Worm (Caenorhabditis elegans) whole organism, young adult: ENCODE data around the gene T10G3.2.

ENCODE experiments used
- B0336.3 ChIP-seq: fragments of 200-800 bp; sonication (Bioruptor generic); IDR thresholded peaks from 2 replicates; pipeline ENCODE4 v1.3.6; 2022; ENCODE audit warnings: missing genetic modification characterization, missing compliant biosample characterization
- C17E4.6 ChIP-seq: fragments of 200-800 bp; sonication (Bioruptor generic); IDR thresholded peaks from 2 replicates; pipeline ENCODE4 v1.3.6; 2022; ENCODE audit warnings: missing genetic modification reagents, missing genetic modification characterization, missing compliant biosample characterization
- D2030.7 ChIP-seq: fragments of 200-800 bp; sonication (Bioruptor generic); IDR thresholded peaks from 2 replicates; pipeline ENCODE4 v1.3.6; 2022; ENCODE audit warnings: missing genetic modification reagents, missing genetic modification characterization, missing compliant biosample characterization
- F10E7.11 ChIP-seq: sonication (generic microtip); optimal IDR thresholded peaks from 2 replicates; lab custom pipeline; 2017; ENCODE audit warnings: mild to moderate bottlenecking, missing genetic modification characterization, moderate library complexity, missing compliant biosample characterization
- F22D6.2 ChIP-seq: sonication (generic microtip); optimal IDR thresholded peaks from 2 replicates; lab custom pipeline; 2016; ENCODE audit warnings: mild to moderate bottlenecking, missing genetic modification characterization, missing compliant biosample characterization
- F33H1.4 ChIP-seq: fragments of 200-800 bp; sonication (Bioruptor generic); IDR thresholded peaks from 2 replicates; pipeline ENCODE4 v1.3.6; 2022; ENCODE audit warnings: missing genetic modification reagents, missing genetic modification characterization, missing compliant biosample characterization
- F39B2.1 ChIP-seq: fragments of 200-800 bp; sonication (Bioruptor generic); IDR thresholded peaks from 2 replicates; pipeline ENCODE4 v1.3.6; 2022; ENCODE audit warnings: missing genetic modification reagents, missing genetic modification characterization, missing compliant biosample characterization
- F57C9.4 ChIP-seq: sonication (generic microtip); optimal IDR thresholded peaks from 2 replicates; lab custom pipeline; 2017; ENCODE audit warnings: mild to moderate bottlenecking, missing genetic modification characterization, missing compliant biosample characterization
- T26A5.8 ChIP-seq: sonication (generic microtip); optimal IDR thresholded peaks from 2 replicates; lab custom pipeline; 2016; ENCODE audit warnings: missing genetic modification characterization, missing compliant biosample characterization
- Y56A3A.18 ChIP-seq: fragments of 200-800 bp; sonication (Bioruptor generic); IDR thresholded peaks from 2 replicates; pipeline ENCODE4 v1.3.6; 2022; ENCODE audit warnings: missing genetic modification reagents, missing genetic modification characterization, missing compliant biosample characterization
- Y67H2A.10 ChIP-seq: fragments of 200-800 bp; sonication (Bioruptor generic); conservative IDR thresholded peaks from 2 replicates; pipeline ENCODE4 v1.3.6; 2022; ENCODE audit warnings: missing genetic modification reagents, missing genetic modification characterization, missing compliant biosample characterization
- Y79H2A.3 ChIP-seq: fragments of 200-800 bp; sonication (Bioruptor generic); conservative IDR thresholded peaks from 2 replicates; pipeline ENCODE4 v1.3.6; 2022; ENCODE audit warnings: missing genetic modification reagents, missing genetic modification characterization, missing compliant biosample characterization
- ZK185.1 ChIP-seq: sonication (generic microtip); optimal IDR thresholded peaks from 2 replicates; lab custom pipeline; 2016; ENCODE audit warnings: mild to moderate bottlenecking, missing genetic modification characterization, missing compliant biosample characterization; ENCODE audit not compliant: poor library complexity, severe bottlenecking
- aptf-2 ChIP-seq: fragments of 200-800 bp; sonication (Bioruptor generic); conservative IDR thresholded peaks from 2 replicates; pipeline ENCODE4 v1.3.6; 2022; ENCODE audit warnings: missing genetic modification reagents, missing genetic modification characterization, missing compliant biosample characterization
- athp-1 ChIP-seq: sonication (generic microtip); optimal IDR thresholded peaks from 2 replicates; lab custom pipeline; 2017; ENCODE audit warnings: mild to moderate bottlenecking, missing genetic modification characterization, missing compliant biosample characterization
- attf-3 ChIP-seq: fragments of 200-800 bp; sonication (Bioruptor generic); conservative IDR thresholded peaks from 2 replicates; pipeline ENCODE4 v1.3.6; 2022; ENCODE audit warnings: missing genetic modification reagents, missing genetic modification characterization, missing compliant biosample characterization
- attf-6 ChIP-seq: fragments of 200-800 bp; sonication (Bioruptor generic); IDR thresholded peaks from 2 replicates; pipeline ENCODE4 v1.3.6; 2022; ENCODE audit warnings: missing genetic modification reagents, missing genetic modification characterization, missing compliant biosample characterization
- bed-2 ChIP-seq: fragments of 200-800 bp; sonication (Bioruptor generic); IDR thresholded peaks from 2 replicates; pipeline ENCODE4 v1.3.6; 2022; ENCODE audit warnings: missing genetic modification reagents, missing genetic modification characterization, missing compliant biosample characterization
- ccch-3 ChIP-seq: fragments of 200-800 bp; sonication (Bioruptor generic); optimal IDR thresholded peaks from 2 replicates; lab custom pipeline; 2018; ENCODE audit warnings: mild to moderate bottlenecking, missing genetic modification characterization, missing compliant biosample characterization
- ceh-27 ChIP-seq: fragments of 200-800 bp; sonication (Bioruptor generic); optimal IDR thresholded peaks from 2 replicates; lab custom pipeline; 2018; ENCODE audit warnings: mild to moderate bottlenecking, missing genetic modification characterization, moderate library complexity, missing compliant biosample characterization
- ceh-40 ChIP-seq: fragments of 200-800 bp; sonication (Bioruptor generic); IDR thresholded peaks from 2 replicates; pipeline ENCODE4 v1.3.6; 2022; ENCODE audit warnings: missing genetic modification characterization, missing compliant biosample characterization
- ceh-58 ChIP-seq: fragments of 200-800 bp; sonication (Bioruptor generic); IDR thresholded peaks from 2 replicates; pipeline ENCODE4 v1.3.6; 2022; ENCODE audit warnings: missing genetic modification characterization, missing compliant biosample characterization
- chd-7 ChIP-seq: sonication (generic microtip); optimal IDR thresholded peaks from 2 replicates; lab custom pipeline; 2016; ENCODE audit warnings: mild to moderate bottlenecking, missing genetic modification characterization, moderate library complexity, missing compliant biosample characterization
- ets-4 ChIP-seq: fragments of 200-800 bp; sonication (Bioruptor generic); optimal IDR thresholded peaks from 2 replicates; lab custom pipeline; 2018; ENCODE audit warnings: mild to moderate bottlenecking, missing genetic modification characterization, missing compliant biosample characterization
- fkh-3 ChIP-seq: sonication (generic microtip); optimal IDR thresholded peaks from 2 replicates; lab custom pipeline; 2016; ENCODE audit warnings: mild to moderate bottlenecking, missing genetic modification characterization, missing compliant biosample characterization
- hmg-1.2 ChIP-seq: fragments of 200-800 bp; sonication (Bioruptor generic); IDR thresholded peaks from 2 replicates; pipeline ENCODE4 v1.3.6; 2022; ENCODE audit warnings: missing genetic modification reagents, missing genetic modification characterization, missing compliant biosample characterization
- hmg-20 ChIP-seq: fragments of 200-800 bp; sonication (Bioruptor generic); IDR thresholded peaks from 2 replicates; pipeline ENCODE4 v1.3.6; 2022; ENCODE audit warnings: missing genetic modification reagents, missing genetic modification characterization, missing compliant biosample characterization
- hrde-1 ChIP-seq: sonication (generic microtip); optimal IDR thresholded peaks from 2 replicates; lab custom pipeline; 2016; ENCODE audit warnings: missing genetic modification characterization, mild to moderate bottlenecking, missing compliant biosample characterization, moderate library complexity, missing genotype, missing genetic modification reagents, borderline replicate concordance
- let-526 ChIP-seq: fragments of 200-800 bp; sonication (Bioruptor generic); IDR thresholded peaks from 2 replicates; pipeline ENCODE4 v1.3.6; 2022; ENCODE audit warnings: missing genetic modification reagents, missing genetic modification characterization, missing compliant biosample characterization
- let-607 ChIP-seq, 2 experiments: fragments of 200-800 bp in 1 of 2; sonication (Bioruptor generic) in 1 of 2; sonication (generic microtip) in 1 of 2; optimal IDR thresholded peaks; 2 replicates each; lab custom pipeline; 2016 to 2018; ENCODE audit warnings: mild to moderate bottlenecking in 2 of 2, missing compliant biosample characterization in 2 of 2, missing genetic modification characterization in 2 of 2, moderate library complexity in 2 of 2, missing genotype in 1 of 2
- lin-35 ChIP-seq, 3 experiments: fragments of 150-350 bp in 2 of 3; sonication (generic microtip) in 1 of 3; optimal IDR thresholded peaks; 2 replicates each; lab custom pipeline; 2014 to 2018; ENCODE audit warnings: missing biosample characterization in 3 of 3, missing genetic modification characterization in 3 of 3, missing genetic modification reagents in 3 of 3
- lir-1 ChIP-seq: fragments of 200-800 bp; sonication (Bioruptor generic); conservative IDR thresholded peaks from 2 replicates; pipeline ENCODE4 v1.3.6; 2022; ENCODE audit warnings: missing genetic modification reagents, missing genetic modification characterization, missing compliant biosample characterization
- lsl-1 ChIP-seq: fragments of 200-800 bp; sonication (Bioruptor generic); optimal IDR thresholded peaks from 2 replicates; lab custom pipeline; 2018; ENCODE audit warnings: mild to moderate bottlenecking, missing genetic modification characterization, moderate library complexity, missing compliant biosample characterization
- madf-10 ChIP-seq: sonication (generic microtip); optimal IDR thresholded peaks from 2 replicates; lab custom pipeline; 2016; ENCODE audit warnings: mild to moderate bottlenecking, missing genetic modification characterization, missing compliant biosample characterization
- mel-28 ChIP-seq: sonication (generic microtip); optimal IDR thresholded peaks from 2 replicates; lab custom pipeline; 2016; ENCODE audit warnings: borderline replicate concordance, mild to moderate bottlenecking, missing genetic modification characterization, missing compliant biosample characterization
- nhr-120 ChIP-seq: fragments of 200-800 bp; sonication (Bioruptor generic); IDR thresholded peaks from 2 replicates; pipeline ENCODE4 v1.3.6; 2022; ENCODE audit warnings: missing genetic modification characterization, missing compliant biosample characterization
- pbrm-1 ChIP-seq: fragments of 200-800 bp; sonication (Bioruptor generic); IDR thresholded peaks from 2 replicates; pipeline ENCODE4 v1.3.6; 2022; ENCODE audit warnings: missing genetic modification reagents, missing genetic modification characterization, missing compliant biosample characterization
- sdz-38 ChIP-seq: sonication (generic microtip); optimal IDR thresholded peaks from 2 replicates; lab custom pipeline; 2016; ENCODE audit warnings: missing genotype, missing genetic modification characterization, missing compliant biosample characterization
- snpc-4 ChIP-seq, 5 experiments: fragments of 150-350 bp in 1 of 5; sonication (generic microtip) in 4 of 5; optimal IDR thresholded peaks; 2 replicates each; lab custom pipeline; 2014 to 2018; ENCODE audit warnings: missing genetic modification characterization in 5 of 5, missing biosample characterization in 3 of 5, antibody characterized with exemption in 2 of 5, mild to moderate bottlenecking in 2 of 5, missing compliant biosample characterization in 2 of 5, missing genotype in 2 of 5, moderate library complexity in 2 of 5, missing genetic modification reagents in 1 of 5
- somi-1 ChIP-seq: fragments of 200-800 bp; sonication (Bioruptor generic); optimal IDR thresholded peaks from 2 replicates; lab custom pipeline; 2018; ENCODE audit warnings: mild to moderate bottlenecking, missing genetic modification characterization, missing compliant biosample characterization
- tlf-1 ChIP-seq: fragments of 200-800 bp; sonication (Bioruptor generic); optimal IDR thresholded peaks from 2 replicates; lab custom pipeline; 2018; ENCODE audit warnings: mild to moderate bottlenecking, missing genetic modification characterization, missing compliant biosample characterization
- ztf-18 ChIP-seq: sonication (generic microtip); optimal IDR thresholded peaks from 2 replicates; lab custom pipeline; 2016; ENCODE audit warnings: missing genotype, mild to moderate bottlenecking, missing genetic modification characterization, missing compliant biosample characterization
- ztf-22 ChIP-seq: fragments of 200-800 bp; sonication (Bioruptor generic); optimal IDR thresholded peaks from 2 replicates; lab custom pipeline; 2018; ENCODE audit warnings: mild to moderate bottlenecking, missing genetic modification characterization, moderate library complexity, missing compliant biosample characterization
- ztf-25 ChIP-seq: fragments of 200-800 bp; sonication (Bioruptor generic); IDR thresholded peaks from 2 replicates; pipeline ENCODE4 v1.3.6; 2022; ENCODE audit warnings: missing genetic modification reagents, missing genetic modification characterization, missing compliant biosample characterization
- ztf-26 ChIP-seq: sonication (generic microtip); optimal IDR thresholded peaks from 2 replicates; lab custom pipeline; 2017; ENCODE audit warnings: missing genetic modification characterization, missing compliant biosample characterization
- ztf-6 ChIP-seq: fragments of 200-800 bp; sonication (Bioruptor generic); IDR thresholded peaks from 2 replicates; pipeline ENCODE4 v1.3.6; 2022; ENCODE audit warnings: missing genetic modification reagents, missing genetic modification characterization, missing compliant biosample characterization

Gene T10G3.2

DNA sequence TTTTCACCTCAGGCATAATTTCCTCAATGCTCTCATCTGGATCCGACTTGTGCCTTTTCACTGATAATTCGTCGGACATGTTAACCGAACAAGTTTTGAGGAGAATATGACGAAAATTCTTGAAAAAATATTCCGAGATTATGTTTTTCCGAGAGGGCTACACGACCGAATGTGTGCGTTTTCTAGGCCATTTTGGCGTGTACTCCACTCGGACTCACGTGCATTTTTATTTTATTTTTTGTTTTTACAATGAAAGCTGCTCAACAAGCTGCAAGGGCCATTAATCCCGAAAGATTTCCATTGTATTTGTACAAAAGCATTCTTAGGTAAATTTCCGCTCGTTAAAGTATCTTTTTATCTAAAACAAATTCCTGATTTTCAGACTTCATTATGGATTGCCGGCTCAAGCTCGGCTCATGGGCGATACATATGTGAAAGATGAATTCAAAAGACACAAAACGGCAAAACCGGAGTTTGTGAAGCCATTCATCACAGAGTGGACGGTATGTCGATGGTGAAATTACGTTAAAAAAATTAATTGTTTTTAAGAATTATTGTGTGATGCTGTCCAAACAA is 11.4 kb downstream of the T10G3.2 start, which contains the start of the genes F25H9.6 and F25H9.7 (continued):
- peak in 1 of 2 experiments; percentile 71 for TF ChIP-seq let-607 (tag; optimal IDR thresholded peaks at IDR 0.05; lab: Kevin White, UChicago)
- 0 out of 2 replicates have a peak, but pooled peaks have one; percentile 58 for TF ChIP-seq nhr-120 (GFP tag; lab: Robert Waterston, UW)
- peak; percentile 24 for TF ChIP-seq F57C9.4 (tag; lab: Kevin White, UChicago)
- TF ChIP-seq somi-1 (GFP tag; lab: Kevin White, UChicago) = peak; percentile 53
- TF ChIP-seq C17E4.6 (GFP tag; lab: Robert Waterston, UW) = peak; percentile 24; the same call in 1 of the 2 replicates
- TF ChIP-seq F33H1.4 (GFP tag; lab: Robert Waterston, UW) = peak; percentile 58
- TF ChIP-seq fkh-3 (tag; lab: Kevin White, UChicago) = no peak
- TF ChIP-seq ceh-58 (GFP tag; lab: Robert Waterston, UW) = no peak
- TF ChIP-seq ceh-40 (GFP tag; lab: Robert Waterston, UW) = 0 out of 2 replicates have a peak, but pooled peaks have one; percentile 36
- TF ChIP-seq pbrm-1 = peak; percentile 70; the same call in 1 of the 2 replicates
- 0 out of 2 replicates have a peak, but pooled peaks have one; percentile 57 for TF ChIP-seq Y56A3A.18 (GFP tag; lab: Robert Waterston, UW)
- TF ChIP-seq bed-2 (GFP tag; lab: Robert Waterston, UW) = peak; percentile 91; the same call in 1 of the 2 replicates
- no peak for TF ChIP-seq Y79H2A.3 (GFP tag; lab: Robert Waterston, UW)
- TF ChIP-seq ztf-22 (GFP tag; lab: Kevin White, UChicago) = peak; percentile 39
- peak; percentile 76 for TF ChIP-seq F22D6.2 (tag; lab: Kevin White, UChicago)
- peak; percentile 78 for TF ChIP-seq attf-3 (GFP tag; lab: Robert Waterston, UW)
- TF ChIP-seq lir-1 = peak; percentile 93
- TF ChIP-seq ztf-18 (tag; lab: Kevin White, UChicago) = peak; percentile 12
- TF ChIP-seq athp-1 (tag; lab: Kevin White, UChicago) = peak; percentile 79
- TF ChIP-seq ceh-27 (GFP tag; lab: Kevin White, UChicago) = peak; percentile 95
- TF ChIP-seq sdz-38 = no peak
- no peak for TF ChIP-seq snpc-4 (GFP tag; optimal IDR thresholded peaks at IDR 0.05; lab: Kevin White, UChicago)
- peak in 1 of 4 experiments; percentile 54 for TF ChIP-seq snpc-4 (tag; optimal IDR thresholded peaks at IDR 0.05; lab: Kevin White, UChicago)
- peak; percentile 76 for TF ChIP-seq hrde-1 (tag; lab: Kevin White, UChicago)
- peak; percentile 22 for TF ChIP-seq F10E7.11 (tag; lab: Kevin White, UChicago)
- TF ChIP-seq lsl-1 = peak; percentile 52
- TF ChIP-seq chd-7 (tag; lab: Kevin White, UChicago) = peak; percentile 83
- TF ChIP-seq attf-6 (GFP tag; lab: Robert Waterston, UW) = peak; percentile 66
- 0 out of 2 replicates have a peak, but pooled peaks have one; percentile 45 for TF ChIP-seq F39B2.1
- no peak for TF ChIP-seq ztf-6 (GFP tag; lab: Robert Waterston, UW)
- peak; percentile 74 for TF ChIP-seq madf-10 (tag; lab: Kevin White, UChicago)
- 0 out of 2 replicates have a peak, but pooled peaks have one; percentile 45 for TF ChIP-seq Y67H2A.10 (GFP tag; lab: Robert Waterston, UW)
- no peak for TF ChIP-seq T26A5.8 (tag; lab: Kevin White, UChicago)
- no peak for TF ChIP-seq ztf-25 (GFP tag; lab: Robert Waterston, UW)
- 0 out of 2 replicates have a peak, but pooled peaks have one; percentile 29 for TF ChIP-seq hmg-1.2 (GFP tag; lab: Robert Waterston, UW)
- peak; percentile 77 for TF ChIP-seq let-526 (GFP tag; lab: Robert Waterston, UW)
- peak; percentile 70 for TF ChIP-seq tlf-1 (GFP tag; lab: Kevin White, UChicago)
- no peak for TF ChIP-seq ztf-26 (tag; lab: Kevin White, UChicago)
- TF ChIP-seq ccch-3 (GFP tag; lab: Kevin White, UChicago) = peak; percentile 99
- TF ChIP-seq mel-28 = no peak
- TF ChIP-seq ets-4 (GFP tag; lab: Kevin White, UChicago) = no peak
- TF ChIP-seq B0336.3 (GFP tag; lab: Robert Waterston, UW) = peak; percentile 57; the same call in 1 of the 2 replicates
- TF ChIP-seq aptf-2 (GFP tag; lab: Robert Waterston, UW) = peak; percentile 82; the same call in 1 of the 2 replicates
- peak in 1 of 3 experiments; percentile 64 for TF ChIP-seq lin-35 (GFP tag; optimal IDR thresholded peaks at IDR 0.05; lab: Kevin White, UChicago)
- TF ChIP-seq D2030.7 (GFP tag; lab: Robert Waterston, UW) = peak; percentile 77
- TF ChIP-seq ZK185.1 = peak; percentile 95
- peak; percentile 82 for TF ChIP-seq hmg-20 (GFP tag; lab: Robert Waterston, UW)
